Worm (Caenorhabditis elegans): ENCODE results near the gene glo-3.

The glo-3 gene

ce11 chrX:10555189-10555964 lies 21.9 kb downstream of the glo-3 start, which contains the start of gene syd-2 (continued):
- TF ChIP-seq hlh-1 (tag; optimal IDR thresholded peaks at IDR 0.05), result peak; percentile 54
- no peak for TF ChIP-seq nhr-237 (tag; optimal IDR thresholded peaks at IDR 0.05)
- no peak for TF ChIP-seq flh-1 (GFP tag; optimal IDR thresholded peaks at IDR 0.05)
- no peak for TF ChIP-seq snpc-4 (tag; optimal IDR thresholded peaks at IDR 0.05)
- TF ChIP-seq elt-1 (tag; optimal IDR thresholded peaks at IDR 0.05; ENCODE audit: borderline replicate concordance, insufficient read depth), result no peak

- no peak for TF ChIP-seq M03D4.4 (tag; optimal IDR thresholded peaks at IDR 0.05)
- TF ChIP-seq sem-2 (GFP tag; optimal IDR thresholded peaks at IDR 0.05), result no peak
- peak; percentile 42 for TF ChIP-seq hlh-1 (tag; optimal IDR thresholded peaks at IDR 0.05)
- TF ChIP-seq lin-32 (GFP tag; optimal IDR thresholded peaks at IDR 0.05), result peak; percentile 52
- TF ChIP-seq nhr-12 (tag; optimal IDR thresholded peaks at IDR 0.05), result no peak
- no peak for TF ChIP-seq drap-1 (GFP tag; optimal IDR thresholded peaks at IDR 0.05)
- peak; percentile 31 for TF ChIP-seq unc-120 (tag; optimal IDR thresholded peaks at IDR 0.05; ENCODE audit: poor library complexity, severe bottlenecking)
- TF ChIP-seq blmp-1 (tag; optimal IDR thresholded peaks at IDR 0.05), result no peak
- no peak for TF ChIP-seq cnd-1 (tag; optimal IDR thresholded peaks at IDR 0.05)
- no peak for TF ChIP-seq ceh-39 (tag; optimal IDR thresholded peaks at IDR 0.05)
- TF ChIP-seq ztf-11 (tag; optimal IDR thresholded peaks at IDR 0.05), result no peak
- TF ChIP-seq nhr-2 (tag; optimal IDR thresholded peaks at IDR 0.05), result no peak
Observed at ce11 chrX:10556764-10557163, 23.3 kb downstream of the glo-3 start.

ce11 chrX:10559203-10559602 lies 25.7 kb downstream of the glo-3 start, which contains the start of gene F59F5.7:
Gene F59F5.7 (plus strand): TSS chrX:10559503.
- TF ChIP-seq snpc-4 (tag; optimal IDR thresholded peaks at IDR 0.05), result no peak
- no peak for TF ChIP-seq cnd-1 (tag; optimal IDR thresholded peaks at IDR 0.05)
- TF ChIP-seq zip-8 (tag; optimal IDR thresholded peaks at IDR 0.05), result no peak
- no peak for TF ChIP-seq ces-1 (GFP tag; optimal IDR thresholded peaks at IDR 0.05)

ce11 chrX:10566775-10567174 lies 33.3 kb downstream of the glo-3 start:
- TF ChIP-seq ces-1 (GFP tag; optimal IDR thresholded peaks at IDR 0.05) (peak; percentile 83), lsy-2 (tag; optimal IDR thresholded peaks at IDR 0.05) (no peak)

ce11 chrX:10568385-10569149 lies 35.1 kb downstream of the glo-3 start:
- TF ChIP-seq unc-120 (tag; optimal IDR thresholded peaks at IDR 0.05; ENCODE audit: poor library complexity, severe bottlenecking) (peak; percentile 93), ceh-83 (GFP tag; optimal IDR thresholded peaks at IDR 0.05) (peak; percentile 61), lin-13 (tag; optimal IDR thresholded peaks at IDR 0.05) (peak; percentile 65), unc-62 (GFP tag; optimal IDR thresholded peaks at IDR 0.05) (peak; percentile 54), blmp-1 (tag; optimal IDR thresholded peaks at IDR 0.05) (peak; percentile 33), ham-2 (GFP tag; optimal IDR thresholded peaks at IDR 0.05) (peak; percentile 100), snpc-4 (tag; optimal IDR thresholded peaks at IDR 0.05) (no peak), cnd-1 (tag; optimal IDR thresholded peaks at IDR 0.05) (peak; percentile 70), lin-32 (GFP tag; optimal IDR thresholded peaks at IDR 0.05) (peak; percentile 25), ceh-43 (GFP tag; optimal IDR thresholded peaks at IDR 0.05) (no peak), ztf-11 (tag; optimal IDR thresholded peaks at IDR 0.05) (peak; percentile 78), bed-3 (GFP tag; optimal IDR thresholded peaks at IDR 0.05) (no peak), elt-1 (tag; optimal IDR thresholded peaks at IDR 0.05; ENCODE audit: borderline replicate concordance, insufficient read depth) (peak; percentile 9), mab-5 (tag; optimal IDR thresholded peaks at IDR 0.05) (peak; percentile 58), elt-3 (tag; optimal IDR thresholded peaks at IDR 0.05) (no peak), nhr-2 (tag; optimal IDR thresholded peaks at IDR 0.05) (peak; percentile 77), sem-2 (GFP tag; optimal IDR thresholded peaks at IDR 0.05) (peak; percentile 25), flh-1 (GFP tag; optimal IDR thresholded peaks at IDR 0.05) (peak; percentile 31), pha-4 (tag; optimal IDR thresholded peaks at IDR 0.05) (peak; percentile 70), nhr-12 (tag; optimal IDR thresholded peaks at IDR 0.05) (no peak), nhr-28 (tag; optimal IDR thresholded peaks at IDR 0.05) (no peak), nhr-76 (tag; optimal IDR thresholded peaks at IDR 0.05) (peak; percentile 46), lsy-2 (tag; optimal IDR thresholded peaks at IDR 0.05) (peak; percentile 54), mep-1 (tag; optimal IDR thresholded peaks at IDR 0.05) (peak; percentile 95), mls-2 (tag; optimal IDR thresholded peaks at IDR 0.05) (peak; percentile 86), unc-39 (tag; optimal IDR thresholded peaks at IDR 0.05) (peak; percentile 30), tbx-8 (GFP tag; optimal IDR thresholded peaks at IDR 0.05) (peak; percentile 15), zip-8 (tag; optimal IDR thresholded peaks at IDR 0.05) (peak; percentile 26), drap-1 (GFP tag; optimal IDR thresholded peaks at IDR 0.05) (peak; percentile 66), sptf-1 (tag; optimal IDR thresholded peaks at IDR 0.05) (peak; percentile 79), M03D4.4 (tag; optimal IDR thresholded peaks at IDR 0.05) (peak; percentile 77), hlh-1 (tag; optimal IDR thresholded peaks at IDR 0.05) (peak; percentile 80), ceh-39 (tag; optimal IDR thresholded peaks at IDR 0.05) (peak; percentile 78), ces-1 (GFP tag; optimal IDR thresholded peaks at IDR 0.05) (peak; percentile 93), nhr-237 (tag; optimal IDR thresholded peaks at IDR 0.05) (peak; percentile 90)

All from whole organism, mixed stage, embryonic.